Fruit fly (Drosophila melanogaster) Kc167 (cell line): ENCODE measurements around the gene Trm7-32.

Experiments
- Myc ChIP-seq: fragments of >200 bp; optimal IDR thresholded peaks from 2 replicates; lab custom pipeline; 2017; ENCODE audit warnings: missing external identifiers
- Sin3A ChIP-seq: fragments of >200 bp; optimal IDR thresholded peaks from 2 replicates; lab custom pipeline; 2018; ENCODE audit warnings: missing external identifiers
- h ChIP-seq: fragments of >200 bp; optimal IDR thresholded peaks from 3 replicates; lab custom pipeline; 2018; ENCODE audit warnings: missing external identifiers
- insv ChIP-seq: fragments of >200 bp; optimal IDR thresholded peaks from 3 replicates; lab custom pipeline; 2018; ENCODE audit warnings: missing external identifiers
- psq ChIP-seq: fragments of >200 bp; optimal IDR thresholded peaks from 2 replicates; lab custom pipeline; 2017; ENCODE audit warnings: missing external identifiers
- ttk ChIP-seq: sonication (Bioruptor generic); optimal IDR thresholded peaks from 2 replicates; lab custom pipeline; 2017; ENCODE audit warnings: missing external identifiers

Gene Trm7-32

DNA sequence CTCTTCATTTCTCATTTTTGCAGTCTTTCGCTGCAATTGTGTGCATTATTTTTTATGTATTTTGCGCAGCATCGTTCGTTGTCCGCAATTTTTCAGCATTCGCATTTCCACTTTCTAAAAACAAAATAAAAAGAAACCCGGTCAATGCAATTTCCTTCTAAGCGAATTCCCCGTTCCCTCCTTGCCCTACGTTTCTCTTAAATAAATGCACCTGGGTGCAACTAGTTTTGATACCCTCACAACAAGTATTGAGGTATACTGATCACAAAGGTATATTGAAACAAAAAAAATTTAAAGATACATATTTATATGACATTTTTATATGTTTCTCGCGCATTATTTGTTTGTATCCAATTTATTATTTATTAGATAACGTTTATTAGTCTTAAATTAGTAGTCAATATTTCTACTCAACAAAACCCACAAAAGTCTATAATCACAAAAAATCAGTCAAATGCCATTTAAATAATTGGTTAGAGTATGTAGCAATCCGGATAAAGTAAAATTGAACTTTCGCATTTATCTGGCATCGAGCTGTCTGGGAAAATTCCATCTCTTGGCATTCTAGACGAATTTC, 41.0 kb downstream of the Trm7-32 start:
- no peak for TF ChIP-seq psq (lab: Kevin White, UChicago)
- TF ChIP-seq Myc (lab: Kevin White, UChicago): no peak
- no peak for TF ChIP-seq insv (lab: Kevin White, UChicago)
- no peak for TF ChIP-seq Sin3A (lab: Kevin White, UChicago)
- TF ChIP-seq h: no peak
- TF ChIP-seq ttk (lab: Kevin White, UChicago): no peak

DNA sequence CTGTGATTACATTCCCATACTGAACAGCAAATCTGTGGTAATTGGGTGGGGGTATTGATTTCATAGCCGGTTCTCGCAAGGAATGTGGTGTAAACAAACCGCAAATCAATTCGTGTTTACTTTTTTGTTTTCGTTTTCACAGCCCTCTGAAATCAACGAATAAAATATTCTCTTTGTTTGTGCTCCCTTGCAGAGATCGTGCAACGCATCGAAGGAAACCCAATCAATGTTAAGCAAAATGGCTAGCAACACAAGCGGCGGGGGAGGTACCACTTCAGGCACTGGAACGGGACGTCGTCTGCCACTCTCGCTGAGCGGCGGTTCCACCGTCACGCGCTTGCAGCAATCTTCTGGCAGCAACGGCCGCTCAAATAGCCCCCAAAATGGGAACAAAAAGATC, 42.0 kb downstream of the Trm7-32 start:
- TF ChIP-seq Sin3A (lab: Kevin White, UChicago) (no peak), ttk (lab: Kevin White, UChicago) (no peak), h (no peak), psq (lab: Kevin White, UChicago) (no peak), Myc (lab: Kevin White, UChicago) (no peak), insv (lab: Kevin White, UChicago) (no peak)

DNA sequence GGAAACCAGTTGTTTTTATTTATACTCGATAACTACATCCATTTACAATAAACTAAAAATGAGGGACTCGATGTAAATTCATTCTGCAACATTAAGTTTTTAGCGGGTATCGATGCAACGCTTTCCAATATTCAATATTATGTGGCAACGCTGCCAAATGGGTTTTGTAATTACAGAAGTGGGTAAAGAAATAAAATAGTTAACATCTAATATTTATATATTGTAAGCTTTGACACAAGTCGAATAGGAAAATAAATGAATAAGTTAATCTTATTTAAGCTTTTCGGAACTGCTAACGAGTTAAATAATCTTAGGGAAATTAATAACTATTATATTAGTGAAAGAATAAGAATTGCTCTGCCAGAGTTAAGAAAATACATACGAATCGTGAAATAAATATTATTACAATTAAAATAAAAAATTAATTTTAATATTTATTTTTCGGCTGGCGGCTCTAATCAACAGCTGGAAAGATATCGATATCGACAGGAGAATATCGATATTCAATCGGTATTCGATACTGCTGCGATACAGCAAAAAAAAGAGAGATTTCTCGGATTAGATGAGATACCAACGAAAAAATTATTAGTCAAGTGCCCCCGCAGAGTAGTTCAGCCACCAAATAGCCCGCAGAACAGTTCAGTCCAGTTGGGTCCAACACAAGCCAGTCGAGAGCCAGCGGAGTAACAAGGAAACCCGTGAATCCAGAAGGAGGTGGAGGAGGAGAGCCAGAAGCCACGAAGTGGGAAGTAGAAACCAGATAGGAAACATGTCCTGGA, 44.7 kb downstream of the Trm7-32 start, which contains the start of gene GckIII:
Gene GckIII, plus strand, starts transcription at position 485 of the 779 bp plus-strand sequence.
- TF ChIP-seq Sin3A (lab: Kevin White, UChicago) (no peak), psq (lab: Kevin White, UChicago) (no peak), Myc (lab: Kevin White, UChicago) (no peak), h (no peak), ttk (lab: Kevin White, UChicago) (no peak), insv (lab: Kevin White, UChicago) (no peak)

DNA sequence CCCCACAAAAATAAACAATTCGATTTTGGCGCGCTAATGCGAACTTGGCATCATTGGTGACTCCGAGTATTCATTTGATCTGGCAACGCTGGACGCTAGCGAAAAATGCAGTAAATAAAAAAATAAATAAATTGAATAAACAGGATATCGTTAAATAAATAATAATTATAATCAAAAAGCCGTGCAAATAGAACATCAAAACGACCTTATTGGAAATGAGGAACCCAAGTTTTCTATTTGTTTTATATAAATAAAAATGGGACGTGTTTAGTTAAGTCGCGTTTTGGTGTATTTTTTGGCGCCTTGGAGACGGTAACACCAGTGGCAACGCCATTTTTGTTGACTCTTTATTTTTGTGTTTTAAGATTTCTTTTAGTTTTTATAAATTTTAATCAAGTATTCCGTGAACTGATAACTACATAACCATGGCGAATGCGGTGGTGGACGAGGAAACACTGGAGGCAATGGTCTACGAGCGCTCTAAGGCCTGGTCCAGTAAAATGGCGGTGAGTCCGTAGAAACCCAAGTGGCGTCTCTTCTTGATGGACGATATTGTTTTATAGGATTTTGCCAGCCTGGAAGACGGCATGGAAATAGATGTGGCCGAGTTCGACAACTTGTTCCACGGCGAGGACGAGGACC, 47.6 kb downstream of the Trm7-32 start, which contains the start of gene cal1:
Gene cal1, plus strand, starts transcription at position 304 of the 642 bp plus-strand sequence.
- no peak for TF ChIP-seq Myc (lab: Kevin White, UChicago)
- TF ChIP-seq ttk (lab: Kevin White, UChicago): no peak
- TF ChIP-seq h: no peak
- no peak for TF ChIP-seq insv (lab: Kevin White, UChicago)
- no peak for TF ChIP-seq Sin3A (lab: Kevin White, UChicago)
- TF ChIP-seq psq (lab: Kevin White, UChicago): no peak
